Worm (Caenorhabditis elegans) whole organism, L2 larva: ENCODE data around the gene dhs-11.

Source experiments
- ama-1 ChIP-seq: fragments of 150-350 bp; optimal IDR thresholded peaks from 2 replicates; lab custom pipeline; 2018; ENCODE audit warnings: inconsistent platforms
- egl-27 ChIP-seq: sonication (generic microtip); optimal IDR thresholded peaks from 3 replicates; lab custom pipeline; 2017; ENCODE audit warnings: missing biosample characterization, missing genetic modification reagents, missing genetic modification characterization
- lin-13 ChIP-seq: fragments of 150-350 bp; optimal IDR thresholded peaks from 2 replicates; lab custom pipeline; 2014; ENCODE audit warnings: missing biosample characterization, missing genetic modification reagents, missing genetic modification characterization
- nhr-12 ChIP-seq: fragments of 150-350 bp; optimal IDR thresholded peaks from 2 replicates; lab custom pipeline; 2014; ENCODE audit warnings: missing biosample characterization, missing genetic modification characterization
- unc-62 ChIP-seq: fragments of 150-350 bp; optimal IDR thresholded peaks from 2 replicates; lab custom pipeline; 2014; ENCODE audit warnings: missing biosample characterization, missing genetic modification reagents, missing genetic modification characterization

ce11 chrIII:10689057-10689456 is 46.4 kb upstream of the dhs-11 start, which contains the start of gene Y39A1A.31:
- TF ChIP-seq ama-1 (lab: Kevin White, UChicago): no peak
- no peak for TF ChIP-seq egl-27
- no peak for TF ChIP-seq unc-62 (GFP tag; lab: Kevin White, UChicago)
- TF ChIP-seq nhr-12 (tag; lab: Kevin White, UChicago): no peak
- no peak for TF ChIP-seq lin-13
